Worm (Caenorhabditis elegans): Measurements from ENCODE around the gene K07E3.4.
A peak's percentile ranks its signal among the peaks of the same experiment; 100 is the strongest.

The K07E3.4 gene

ce11 chrX:8036219-8036883, 47.5 kb downstream of the K07E3.4 start (continued):
- TF ChIP-seq spr-1 (tag; optimal IDR thresholded peaks at IDR 0.05) (peak; percentile 97), egl-27 (tag; optimal IDR thresholded peaks at IDR 0.05) (peak; percentile 84), mep-1 (tag; optimal IDR thresholded peaks at IDR 0.05) (peak; percentile 100), tra-1 (GFP tag; IDR thresholded peaks at IDR 0.05) (peak; percentile 95), zfp-2 (tag; optimal IDR thresholded peaks at IDR 0.05) (peak; percentile 84), zag-1 (tag; optimal IDR thresholded peaks at IDR 0.05) (peak; percentile 96), mxl-2 (GFP tag; conservative IDR thresholded peaks at IDR 0.05) (peak; percentile 90), vab-7 (GFP tag; IDR thresholded peaks at IDR 0.05) (peak; percentile 84), madf-9 (GFP tag; conservative IDR thresholded peaks at IDR 0.05) (peak; percentile 98), mxl-3 (GFP tag; optimal IDR thresholded peaks at IDR 0.05) (peak; percentile 89), F10B5.3 (tag; optimal IDR thresholded peaks at IDR 0.05) (peak; percentile 96), lsy-2 (tag; optimal IDR thresholded peaks at IDR 0.05) (peak; percentile 96 to 97), Y105C5A.15 (GFP tag; IDR thresholded peaks at IDR 0.05) (peak; percentile 59; the same call in 1 of the 2 replicates), nhr-11 (tag; optimal IDR thresholded peaks at IDR 0.05) (peak; percentile 97), lim-7 (GFP tag; IDR thresholded peaks at IDR 0.05) (peak; percentile 94), unc-39 (tag; optimal IDR thresholded peaks at IDR 0.05) (peak; percentile 73), ZK546.5 (tag; optimal IDR thresholded peaks at IDR 0.05) (peak; percentile 49 to 77), tag-97 (GFP tag; IDR thresholded peaks at IDR 0.05) (0 out of 2 replicates have a peak, but pooled peaks have one; percentile 59), nhr-10 (tag; optimal IDR thresholded peaks at IDR 0.05) (peak; percentile 99), aha-1 (tag) (peak; percentile 100), nhr-77 (tag; optimal IDR thresholded peaks at IDR 0.05) (peak; percentile 100), duxl-1 (tag; optimal IDR thresholded peaks at IDR 0.05; ENCODE audit: poor library complexity) (peak; percentile 98), F37D6.2 (tag; optimal IDR thresholded peaks at IDR 0.05) (peak; percentile 99), F44E2.7 (GFP tag; IDR thresholded peaks at IDR 0.05) (peak; percentile 84; the same call in 1 of the 2 replicates), zip-2 (tag; optimal IDR thresholded peaks at IDR 0.05) (peak; percentile 97), egl-43 (GFP tag; IDR thresholded peaks at IDR 0.05) (peak; percentile 90), sdz-12 (GFP tag; optimal IDR thresholded peaks at IDR 0.05) (no peak), T26A8.4 (GFP tag; IDR thresholded peaks at IDR 0.05) (peak; percentile 100), F26F4.8 (GFP tag; conservative IDR thresholded peaks at IDR 0.05) (peak; percentile 70; the same call in 1 of the 2 replicates), pqm-1 (tag; optimal IDR thresholded peaks at IDR 0.05) (peak; percentile 61), zip-11 (GFP tag; IDR thresholded peaks at IDR 0.05) (peak; percentile 43; the same call in 1 of the 2 replicates), mdl-1 (tag; optimal IDR thresholded peaks at IDR 0.05) (peak; percentile 89 to 93), ceh-44 (GFP tag; IDR thresholded peaks at IDR 0.05) (peak; percentile 61), aly-2 (tag; optimal IDR thresholded peaks at IDR 0.05) (no peak), madf-5 (GFP tag; IDR thresholded peaks at IDR 0.05) (peak; percentile 69 to 94; a peak in 3 of 4 replicates), ceh-82 (tag; optimal IDR thresholded peaks at IDR 0.05) (peak; percentile 98), dmd-8 (GFP tag; IDR thresholded peaks at IDR 0.05) (peak; percentile 90), nhr-76 (tag; optimal IDR thresholded peaks at IDR 0.05) (peak; percentile 79), Y75B8A.6 (GFP tag; IDR thresholded peaks at IDR 0.05) (peak; percentile 52; the same call in 1 of the 2 replicates), hlh-30 (tag; optimal IDR thresholded peaks at IDR 0.05; ENCODE audit: insufficient read depth) (peak; percentile 96), hlh-11 (tag; optimal IDR thresholded peaks at IDR 0.05) (peak; percentile 98), Y5F2A.4 (GFP tag; optimal IDR thresholded peaks at IDR 0.05) (peak; percentile 91), T20F7.1 (GFP tag; optimal IDR thresholded peaks at IDR 0.05) (peak; percentile 92), hmg-1.1 (GFP tag; IDR thresholded peaks at IDR 0.05) (peak; percentile 99), nhr-102 (tag; optimal IDR thresholded peaks at IDR 0.05) (peak; percentile 99), saeg-2 (GFP tag; IDR thresholded peaks at IDR 0.05) (peak; percentile 89), cey-2 (tag; optimal IDR thresholded peaks at IDR 0.05; ENCODE audit: borderline replicate concordance, insufficient read depth) (no peak), nhr-42 (GFP tag; IDR thresholded peaks at IDR 0.05) (peak; percentile 98), gei-8 (GFP tag; optimal IDR thresholded peaks at IDR 0.05) (peak; percentile 90), D1046.2 (GFP tag; IDR thresholded peaks at IDR 0.05) (peak; percentile 82)

Measured in whole organism, L4 larva.